Worm (Caenorhabditis elegans) whole organism, L4 larva: ENCODE data around the gene ent-2.

Experiments used
- D1046.2 ChIP-seq: fragments of 200-800 bp; sonication (Bioruptor generic); IDR thresholded peaks from 2 replicates; pipeline ENCODE4 v1.3.6; 2022; ENCODE audit warnings: missing genetic modification characterization, missing compliant biosample characterization
- F10B5.3 ChIP-seq: sonication (generic microtip); optimal IDR thresholded peaks from 2 replicates; lab custom pipeline; 2016; ENCODE audit warnings: mild to moderate bottlenecking, missing genetic modification characterization, missing compliant biosample characterization
- T20F7.1 ChIP-seq: fragments of 200-800 bp; sonication (Bioruptor generic); optimal IDR thresholded peaks from 2 replicates; lab custom pipeline; 2018; ENCODE audit warnings: mild to moderate bottlenecking, missing genetic modification characterization, missing compliant biosample characterization
- T26A8.4 ChIP-seq: fragments of 200-800 bp; sonication (Bioruptor generic); IDR thresholded peaks from 2 replicates; pipeline ENCODE4 v1.3.6; 2022; ENCODE audit warnings: missing genetic modification characterization, missing compliant biosample characterization
- aha-1 ChIP-seq: fragments of 150-350 bp; peaks from one replicate; lab custom pipeline; 2014; ENCODE audit warnings: missing biosample characterization, missing genetic modification characterization
- attf-4 ChIP-seq: sonication (generic microtip); optimal IDR thresholded peaks from 3 replicates; lab custom pipeline; 2017; ENCODE audit warnings: missing biosample characterization, missing genetic modification characterization
- ceh-20 ChIP-seq: fragments of 200-800 bp; sonication (Bioruptor generic); IDR thresholded peaks from 2 replicates; pipeline ENCODE4 v1.3.6; 2022; ENCODE audit warnings: missing genetic modification reagents, missing genetic modification characterization, missing compliant biosample characterization
- ceh-28 ChIP-seq: fragments of 150-350 bp; optimal IDR thresholded peaks from 2 replicates; lab custom pipeline; 2014; ENCODE audit warnings: missing biosample characterization, missing genetic modification reagents, missing genetic modification characterization
- ceh-32 ChIP-seq: sonication (generic microtip); optimal IDR thresholded peaks from 2 replicates; lab custom pipeline; 2016; ENCODE audit warnings: mild to moderate bottlenecking, missing genetic modification characterization, missing compliant biosample characterization; ENCODE audit not compliant: poor library complexity
- ceh-82 ChIP-seq: sonication (generic microtip); optimal IDR thresholded peaks from 2 replicates; lab custom pipeline; 2017; ENCODE audit warnings: missing biosample characterization, missing genetic modification characterization
- daf-12 ChIP-seq: fragments of 150-350 bp; optimal IDR thresholded peaks from 2 replicates; lab custom pipeline; 2014; ENCODE audit warnings: missing biosample characterization, missing genetic modification reagents, missing genetic modification characterization
- daf-16 ChIP-seq, 3 experiments: sonication (generic microtip); optimal IDR thresholded peaks; 2 replicates each; lab custom pipeline; 2016 to 2017; ENCODE audit warnings: missing genetic modification characterization in 3 of 3, missing genetic modification reagents in 3 of 3, mild to moderate bottlenecking in 2 of 3, missing compliant biosample characterization in 2 of 3, missing biosample characterization in 1 of 3, moderate library complexity in 1 of 3
- dmd-6 ChIP-seq: fragments of 200-800 bp; sonication (Bioruptor generic); IDR thresholded peaks from 2 replicates; pipeline ENCODE4 v1.3.6; 2022; ENCODE audit warnings: missing genetic modification reagents, missing genetic modification characterization, missing compliant biosample characterization
- dve-1 ChIP-seq: sonication (generic microtip); optimal IDR thresholded peaks from 2 replicates; lab custom pipeline; 2017; ENCODE audit warnings: antibody characterized with exemption, mild to moderate bottlenecking, missing genetic modification characterization, missing compliant biosample characterization; ENCODE audit not compliant: insufficient read depth
- egl-43 ChIP-seq: fragments of 200-800 bp; sonication (Bioruptor generic); IDR thresholded peaks from 2 replicates; pipeline ENCODE4 v1.3.6; 2022; ENCODE audit warnings: missing genetic modification reagents, missing genetic modification characterization, missing compliant biosample characterization
- fkh-10 ChIP-seq: fragments of 150-350 bp; optimal IDR thresholded peaks from 2 replicates; lab custom pipeline; 2014; ENCODE audit warnings: missing biosample characterization, missing genetic modification reagents, missing genetic modification characterization
- hlh-11 ChIP-seq: fragments of 200-800 bp; sonication (Bioruptor generic); optimal IDR thresholded peaks from 2 replicates; lab custom pipeline; 2018; ENCODE audit warnings: mild to moderate bottlenecking, missing genetic modification characterization, missing compliant biosample characterization
- jun-1 ChIP-seq: fragments of 150-350 bp; optimal IDR thresholded peaks from 2 replicates; lab custom pipeline; 2014; ENCODE audit warnings: missing biosample characterization, missing genetic modification reagents, missing genetic modification characterization
- lim-7 ChIP-seq: fragments of 200-800 bp; sonication (Bioruptor generic); IDR thresholded peaks from 2 replicates; pipeline ENCODE4 v1.3.6; 2022; ENCODE audit warnings: missing genetic modification characterization, missing compliant biosample characterization
- madf-5 ChIP-seq, 2 experiments: fragments of 200-800 bp; sonication (Bioruptor generic); IDR thresholded peaks; 2 replicates each; pipeline ENCODE4 v1.3.6; 2022; ENCODE audit warnings: missing compliant biosample characterization in 2 of 2, missing genetic modification characterization in 2 of 2
- mes-2 ChIP-seq: sonication (generic microtip); optimal IDR thresholded peaks from 2 replicates; lab custom pipeline; 2016; ENCODE audit warnings: missing genotype, mild to moderate bottlenecking, missing genetic modification characterization, missing compliant biosample characterization; ENCODE audit not compliant: poor library complexity, severe bottlenecking
- nhr-10 ChIP-seq: fragments of 150-350 bp; optimal IDR thresholded peaks from 2 replicates; lab custom pipeline; 2014; ENCODE audit warnings: missing biosample characterization, missing genetic modification characterization
- nhr-25 ChIP-seq: sonication (generic microtip); optimal IDR thresholded peaks from 2 replicates; lab custom pipeline; 2017; ENCODE audit warnings: missing genetic modification characterization, mild to moderate bottlenecking, missing compliant biosample characterization, antibody characterized with exemption, moderate library complexity, borderline replicate concordance; ENCODE audit not compliant: insufficient read depth
- nhr-41 ChIP-seq: fragments of 200-800 bp; sonication (Bioruptor generic); IDR thresholded peaks from 2 replicates; pipeline ENCODE4 v1.3.6; 2022; ENCODE audit warnings: missing genetic modification reagents, missing genetic modification characterization, missing compliant biosample characterization
- nhr-6 ChIP-seq: fragments of 150-350 bp; optimal IDR thresholded peaks from 2 replicates; lab custom pipeline; 2014; ENCODE audit warnings: missing biosample characterization, missing genetic modification characterization
- nhr-76 ChIP-seq: fragments of 150-350 bp; optimal IDR thresholded peaks from 2 replicates; lab custom pipeline; 2014; ENCODE audit warnings: missing biosample characterization, missing genetic modification characterization
- nhr-77 ChIP-seq: fragments of 150-350 bp; optimal IDR thresholded peaks from 2 replicates; lab custom pipeline; 2014; ENCODE audit warnings: missing biosample characterization, missing genetic modification characterization
- php-3 ChIP-seq: fragments of 200-800 bp; sonication (Bioruptor generic); IDR thresholded peaks from 2 replicates; pipeline ENCODE4 v1.3.6; 2022; ENCODE audit warnings: missing genetic modification reagents, missing genetic modification characterization, missing compliant biosample characterization
- snpc-4 ChIP-seq: fragments of 150-350 bp; optimal IDR thresholded peaks from 2 replicates; lab custom pipeline; 2014; ENCODE audit warnings: missing biosample characterization, missing genetic modification characterization
- spr-1 ChIP-seq: sonication (generic microtip); optimal IDR thresholded peaks from 2 replicates; lab custom pipeline; 2016; ENCODE audit warnings: mild to moderate bottlenecking, missing genetic modification characterization, missing compliant biosample characterization
- tra-1 ChIP-seq: fragments of 200-800 bp; sonication (Bioruptor generic); IDR thresholded peaks from 2 replicates; pipeline ENCODE4 v1.3.6; 2022; ENCODE audit warnings: missing genetic modification reagents, missing genetic modification characterization, missing compliant biosample characterization
- unc-62 ChIP-seq, 3 experiments: fragments of 150-350 bp in 1 of 3; sonication (generic microtip); optimal IDR thresholded peaks in 2 of 3; peaks in 1 of 3; 1 replicate in 1 of 3; 2 replicates in 2 of 3; lab custom pipeline; 2014 to 2017; ENCODE audit warnings: missing biosample characterization in 3 of 3, missing genetic modification characterization in 3 of 3, missing genetic modification reagents in 3 of 3, missing genotype in 1 of 3
- zfp-2 ChIP-seq: sonication (generic microtip); optimal IDR thresholded peaks from 2 replicates; lab custom pipeline; 2016; ENCODE audit warnings: mild to moderate bottlenecking, missing genetic modification characterization, missing compliant biosample characterization
- zip-11 ChIP-seq: fragments of 200-800 bp; sonication (Bioruptor generic); IDR thresholded peaks from 2 replicates; pipeline ENCODE4 v1.3.6; 2022; ENCODE audit warnings: missing genetic modification characterization, missing compliant biosample characterization

ent-2 gene

DNA sequence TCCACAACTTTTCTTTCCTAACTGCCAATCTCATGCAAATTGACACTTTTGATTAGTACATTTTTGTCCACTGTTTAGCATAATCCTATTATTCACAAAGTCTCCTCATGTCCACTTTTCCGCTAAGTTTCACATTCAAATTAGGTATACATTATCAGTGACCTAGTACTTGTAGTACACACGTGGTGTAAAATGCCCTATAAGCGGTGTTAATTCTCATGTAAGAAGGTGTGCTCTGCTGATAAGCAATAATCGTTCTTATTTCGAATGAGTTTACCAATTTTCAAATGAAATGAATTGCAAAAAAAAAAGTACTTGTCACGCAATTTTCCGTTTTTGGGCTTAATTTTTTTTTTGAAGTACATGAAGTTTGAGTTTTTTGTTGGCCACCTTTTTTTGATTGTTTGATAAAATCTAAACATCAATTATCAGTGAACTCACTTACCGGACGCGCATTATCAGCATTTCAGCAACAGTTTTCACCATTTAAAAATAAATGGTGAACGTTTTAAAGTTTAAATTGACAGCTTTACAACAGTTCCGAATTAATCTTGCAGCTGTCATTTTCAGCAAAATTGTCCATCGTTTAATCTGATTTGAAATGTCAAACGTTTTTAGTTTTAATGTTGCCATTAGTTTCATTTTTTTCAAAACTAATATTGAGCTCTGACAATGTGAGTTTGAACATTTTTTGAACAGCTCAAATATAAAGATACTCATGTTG, 2.0 kb upstream of the ent-2 start (continued):
- TF ChIP-seq unc-62 (GFP tag; optimal IDR thresholded peaks at IDR 0.05 in 1 of 2; lab: Kevin White, UChicago) (no peak), unc-62 (tag; optimal IDR thresholded peaks at IDR 0.05; lab: Kevin White, UChicago) (no peak), nhr-10 (tag; lab: Kevin White, UChicago) (no peak), F10B5.3 (tag; lab: Kevin White, UChicago) (no peak), dve-1 (tag; lab: Kevin White, UChicago) (peak; percentile 42), nhr-6 (tag; lab: Kevin White, UChicago) (no peak), snpc-4 (no peak), ceh-28 (tag; lab: Kevin White, UChicago) (no peak), aha-1 (tag; lab: Kevin White, UChicago) (peak; percentile 87), daf-16 (GFP tag; optimal IDR thresholded peaks at IDR 0.05; lab: Kevin White, UChicago) (no peak), daf-16 (tag; optimal IDR thresholded peaks at IDR 0.05; lab: Kevin White, UChicago) (peak; percentile 31), zfp-2 (tag; lab: Kevin White, UChicago) (no peak), attf-4 (no peak), ceh-20 (no peak)

DNA sequence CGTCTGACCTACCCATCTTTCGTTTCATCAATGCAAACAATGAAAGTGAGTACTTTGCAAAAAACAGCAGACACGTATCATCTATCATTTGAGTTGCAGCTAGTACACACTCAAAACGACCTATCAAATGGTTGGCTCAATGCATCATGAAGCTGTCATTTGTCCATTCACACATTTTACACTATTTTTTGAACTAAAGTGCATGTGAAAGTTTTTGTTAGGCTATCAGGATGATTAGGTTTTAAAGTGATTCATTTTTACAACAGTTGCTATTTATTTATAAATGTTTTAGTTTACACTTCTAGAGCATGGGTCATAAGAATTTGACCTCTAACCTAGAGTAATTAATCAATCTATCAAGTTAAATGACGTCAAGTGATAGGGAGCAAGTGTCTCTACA, 942 bp upstream of the ent-2 start:
- TF ChIP-seq hlh-11 (tag; lab: Kevin White, UChicago) (no peak), nhr-77 (tag; lab: Kevin White, UChicago) (no peak), daf-16 (GFP tag; optimal IDR thresholded peaks at IDR 0.05; lab: Kevin White, UChicago) (peak in 1 of 2 experiments; percentile 78), daf-16 (tag; optimal IDR thresholded peaks at IDR 0.05; lab: Kevin White, UChicago) (no peak), zip-11 (GFP tag; lab: Robert Waterston, UW) (no peak), mes-2 (no peak), nhr-25 (tag; lab: Kevin White, UChicago) (no peak), spr-1 (tag; lab: Kevin White, UChicago) (no peak), T20F7.1 (no peak), unc-62 (GFP tag; optimal IDR thresholded peaks at IDR 0.05 in 1 of 2; lab: Kevin White, UChicago) (peak in 1 of 2 experiments; percentile 70), unc-62 (tag; optimal IDR thresholded peaks at IDR 0.05; lab: Kevin White, UChicago) (no peak), fkh-10 (GFP tag; lab: Kevin White, UChicago) (no peak), nhr-76 (tag; lab: Kevin White, UChicago) (no peak), jun-1 (tag; lab: Kevin White, UChicago) (no peak), daf-12 (tag; lab: Kevin White, UChicago) (no peak), nhr-41 (GFP tag; lab: Robert Waterston, UW) (no peak), ceh-32 (tag; lab: Kevin White, UChicago) (no peak), dmd-6 (GFP tag; lab: Robert Waterston, UW) (0 out of 2 replicates have a peak, but pooled peaks have one; percentile 19), D1046.2 (no peak)

DNA sequence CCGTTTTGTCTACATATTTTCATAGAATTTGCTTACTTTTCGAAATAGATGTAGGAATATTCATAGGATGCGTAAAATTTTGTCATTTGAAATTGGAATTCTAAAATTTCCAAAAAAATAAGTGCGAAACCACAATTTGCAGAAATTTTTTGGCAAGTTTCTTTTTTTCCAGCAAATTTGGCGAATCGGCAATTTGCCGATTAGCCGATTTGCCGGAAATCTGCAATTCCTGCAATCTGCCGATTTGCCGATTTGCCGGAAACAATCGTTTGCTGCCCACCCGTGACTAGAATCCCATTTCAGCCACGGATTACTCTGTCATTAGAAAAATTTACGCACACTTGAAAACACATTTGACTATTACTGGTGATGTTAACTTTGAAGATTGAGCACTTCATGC, 3.4 kb downstream of the ent-2 start:
- peak; percentile 74 for TF ChIP-seq aha-1 (tag; lab: Kevin White, UChicago)
- peak; percentile 68; the same call in 1 of the 2 replicates for TF ChIP-seq T26A8.4 (GFP tag; lab: Robert Waterston, UW)
- TF ChIP-seq php-3 (GFP tag; lab: Robert Waterston, UW): 0 out of 2 replicates have a peak, but pooled peaks have one; percentile 5
- no peak for TF ChIP-seq zfp-2 (tag; lab: Kevin White, UChicago)
- TF ChIP-seq tra-1 (GFP tag; lab: Robert Waterston, UW): no peak
- 0 out of 2 replicates have a peak, but pooled peaks have one; percentile 20 for TF ChIP-seq lim-7 (GFP tag; lab: Robert Waterston, UW)
- TF ChIP-seq ceh-82: no peak
- TF ChIP-seq mes-2: peak; percentile 24
- peak; percentile 66 for TF ChIP-seq egl-43 (GFP tag; lab: Robert Waterston, UW)
- no peak for TF ChIP-seq madf-5 (GFP tag; IDR thresholded peaks at IDR 0.05; lab: Robert Waterston, UW)
